Fruit fly (Drosophila melanogaster) whole organism, adult: ENCODE data around the gene Hakai.

Source experiments
- CG11617 ChIP-seq: fragments of 200-800 bp; sonication (Bioruptor generic); optimal IDR thresholded peaks from 2 replicates; lab custom pipeline; 2017; ENCODE audit warnings: mild to moderate bottlenecking, missing biosample characterization, missing genetic modification reagents, missing genetic modification characterization
- CG12768 ChIP-seq: fragments of 200-800 bp; sonication (Bioruptor generic); optimal IDR thresholded peaks from 2 replicates; lab custom pipeline; 2017; ENCODE audit warnings: missing biosample characterization, missing genetic modification characterization, mild to moderate bottlenecking, moderate library complexity, missing genetic modification reagents
- CG14711 ChIP-seq: fragments of 200-800 bp; sonication (Bioruptor generic); optimal IDR thresholded peaks from 2 replicates; lab custom pipeline; 2018; ENCODE audit warnings: missing biosample characterization, mild to moderate bottlenecking, missing genetic modification characterization, moderate library complexity
- CG1620 ChIP-seq: fragments of 200-800 bp; sonication (Bioruptor generic); optimal IDR thresholded peaks from 2 replicates; lab custom pipeline; 2016; ENCODE audit warnings: missing biosample characterization, missing genetic modification characterization
- CG33017 ChIP-seq: fragments of 200-800 bp; sonication (Bioruptor generic); optimal IDR thresholded peaks from 2 replicates; lab custom pipeline; 2018; ENCODE audit warnings: missing biosample characterization, mild to moderate bottlenecking, missing genetic modification characterization, moderate library complexity
- CG5204 ChIP-seq: fragments of 200-800 bp; sonication (Bioruptor generic); optimal IDR thresholded peaks from 2 replicates; lab custom pipeline; 2016; ENCODE audit warnings: missing biosample characterization, missing genetic modification characterization
- CG7045 ChIP-seq: fragments of 200-800 bp; sonication (Bioruptor generic); optimal IDR thresholded peaks from 2 replicates; lab custom pipeline; 2017; ENCODE audit warnings: missing biosample characterization, mild to moderate bottlenecking, missing genetic modification characterization
- CG7101 ChIP-seq: fragments of 200-800 bp; sonication (Bioruptor generic); optimal IDR thresholded peaks from 2 replicates; lab custom pipeline; 2018; ENCODE audit warnings: missing biosample characterization, mild to moderate bottlenecking, missing genetic modification characterization, moderate library complexity
- Clk ChIP-seq: fragments of 200-800 bp; sonication (Bioruptor generic); optimal IDR thresholded peaks from 2 replicates; lab custom pipeline; 2017; ENCODE audit warnings: missing biosample characterization, missing genetic modification characterization
- Crg-1 ChIP-seq: fragments of 200-800 bp; sonication (Bioruptor generic); optimal IDR thresholded peaks from 2 replicates; lab custom pipeline; 2016; ENCODE audit warnings: missing biosample characterization, missing genetic modification characterization
- Hr96 ChIP-seq: fragments of 200-800 bp; sonication (Bioruptor generic); optimal IDR thresholded peaks from 2 replicates; lab custom pipeline; 2016; ENCODE audit warnings: missing biosample characterization, missing genetic modification characterization
- Mnt ChIP-seq: fragments of 200-800 bp; sonication (Bioruptor generic); optimal IDR thresholded peaks from 2 replicates; lab custom pipeline; 2016; ENCODE audit warnings: missing biosample characterization, mild to moderate bottlenecking, missing genetic modification characterization
- bab1 ChIP-seq: fragments of 200-800 bp; sonication (Bioruptor generic); optimal IDR thresholded peaks from 3 replicates; lab custom pipeline; 2019; ENCODE audit warnings: missing biosample characterization, mild to moderate bottlenecking, missing genetic modification characterization, moderate library complexity
- cic ChIP-seq: fragments of 200-800 bp; sonication (Bioruptor generic); optimal IDR thresholded peaks from 2 replicates; lab custom pipeline; 2017; ENCODE audit warnings: missing biosample characterization, mild to moderate bottlenecking, missing genetic modification characterization, moderate library complexity
- cnc ChIP-seq, 2 experiments: fragments of >200 bp; optimal IDR thresholded peaks; 2 replicates each; lab custom pipeline; 2017
- kay ChIP-seq: fragments of 200-800 bp; sonication (Bioruptor generic); peaks from one replicate; lab custom pipeline; 2016; ENCODE audit warnings: missing biosample characterization, missing genetic modification characterization, borderline replicate concordance
- ovo ChIP-seq: fragments of 200-800 bp; sonication (Bioruptor generic); optimal IDR thresholded peaks from 2 replicates; lab custom pipeline; 2016; ENCODE audit warnings: missing biosample characterization, missing genetic modification characterization
- pad ChIP-seq: fragments of 200-800 bp; sonication (Bioruptor generic); optimal IDR thresholded peaks from 3 replicates; lab custom pipeline; 2017; ENCODE audit warnings: missing biosample characterization, missing genetic modification characterization, mild to moderate bottlenecking, moderate library complexity, missing genetic modification reagents
- tj ChIP-seq: fragments of 200-800 bp; sonication (Bioruptor generic); optimal IDR thresholded peaks from 3 replicates; lab custom pipeline; 2017; ENCODE audit warnings: missing biosample characterization, mild to moderate bottlenecking, missing genetic modification characterization, moderate library complexity
- toe ChIP-seq: fragments of 200-800 bp; sonication (Bioruptor generic); optimal IDR thresholded peaks from 2 replicates; lab custom pipeline; 2016; ENCODE audit warnings: missing biosample characterization, missing genetic modification characterization

Gene Hakai

DNA sequence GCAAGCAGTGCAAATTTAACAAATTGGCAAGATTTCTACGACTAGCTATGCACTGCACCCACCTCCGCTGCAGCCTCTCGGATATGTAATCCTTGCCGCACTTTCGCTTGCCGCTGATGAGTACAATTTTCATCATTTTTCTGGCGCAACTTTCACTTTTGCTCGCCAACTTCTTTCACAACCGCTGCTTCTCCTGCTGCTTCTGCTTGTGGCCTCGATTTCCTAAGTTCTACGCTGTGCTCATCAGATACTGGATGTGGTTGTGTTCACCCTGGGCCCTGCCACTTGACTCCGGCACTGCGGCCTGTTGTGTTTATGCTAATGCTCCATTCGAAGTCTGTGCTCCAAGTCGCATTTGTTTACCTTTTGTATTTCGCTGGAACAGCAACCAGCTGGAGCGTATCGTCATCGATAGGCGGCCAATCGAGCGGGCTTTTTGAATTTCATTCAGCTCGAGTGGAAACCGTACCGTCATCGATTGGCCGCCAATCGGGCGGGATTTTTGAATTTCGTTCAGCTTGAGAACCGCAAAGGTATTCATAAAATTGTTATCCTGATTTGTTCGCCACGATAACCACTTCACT, 2.2 kb downstream of the Hakai start, which contains the start of gene Pmvk:
Gene Pmvk, minus strand, starts transcription at position 357 of the 584 bp plus-strand sequence.
- TF ChIP-seq bab1 (GFP tag; lab: Kevin White, UChicago) (peak; percentile 28), cic (GFP tag; lab: Kevin White, UChicago) (no peak), ovo (no peak), tj (GFP tag; lab: Kevin White, UChicago) (peak; percentile 48)

DNA sequence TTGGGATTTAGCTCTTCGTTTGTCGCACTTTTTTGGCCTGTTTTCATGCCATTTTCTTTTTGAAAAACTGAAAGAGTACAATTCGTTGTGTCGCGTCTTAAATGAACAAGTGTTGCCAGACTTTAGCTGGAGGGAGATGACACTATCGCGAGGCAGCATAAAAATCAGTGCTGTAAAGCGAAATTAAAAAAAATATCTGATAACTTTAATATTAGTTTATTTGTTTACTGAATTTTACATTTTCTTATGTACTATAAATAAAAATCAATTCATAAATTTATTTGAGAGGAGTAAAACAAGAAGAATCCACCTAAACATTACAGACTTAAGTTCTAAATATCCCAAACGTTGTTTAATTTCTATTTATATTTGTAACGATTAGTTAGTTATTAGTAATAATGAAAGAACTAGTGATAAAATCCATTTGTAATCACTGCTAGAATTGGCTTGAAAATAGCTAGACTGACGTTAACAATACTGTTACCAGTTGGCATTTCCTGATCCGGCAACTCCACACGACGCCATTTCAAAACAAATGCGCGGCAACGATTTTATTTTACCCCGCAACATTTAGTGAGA, 5.0 kb downstream of the Hakai start, which contains the start of the genes spi and msb1l:
Gene spi, minus strand, starts transcription at position 129 of the 579 bp plus-strand sequence.
Gene msb1l, plus strand, starts transcription at position 515 of the 579 bp plus-strand sequence.
- peak; percentile 37 for TF ChIP-seq CG1620 (GFP tag; lab: Kevin White, UChicago)
- peak; percentile 60 for TF ChIP-seq toe (GFP tag; lab: Kevin White, UChicago)
- TF ChIP-seq Clk (GFP tag; lab: Kevin White, UChicago): peak; percentile 31
- TF ChIP-seq Mnt (GFP tag; lab: Kevin White, UChicago): no peak
- TF ChIP-seq CG7045 (GFP tag; lab: Kevin White, UChicago): peak; percentile 29
- peak; percentile 61 for TF ChIP-seq CG14711
- TF ChIP-seq tj (GFP tag; lab: Kevin White, UChicago): no peak
- TF ChIP-seq CG12768 (GFP tag; lab: Kevin White, UChicago): peak; percentile 13
- TF ChIP-seq ovo: peak; percentile 43
- peak; percentile 45 for TF ChIP-seq Crg-1
- no peak for TF ChIP-seq cic (GFP tag; lab: Kevin White, UChicago)
- TF ChIP-seq CG33017: no peak
- TF ChIP-seq bab1 (GFP tag; lab: Kevin White, UChicago): peak; percentile 33
- peak; percentile 33 for TF ChIP-seq pad (GFP tag; lab: Kevin White, UChicago)
- TF ChIP-seq CG5204: no peak
- no peak for TF ChIP-seq kay (GFP tag; lab: Kevin White, UChicago)
- TF ChIP-seq CG7101 (tag; lab: Kevin White, UChicago): peak; percentile 79
- peak; percentile 45 for TF ChIP-seq Hr96 (GFP tag; lab: Kevin White, UChicago)
- peak; percentile 47 for TF ChIP-seq CG11617 (GFP tag; lab: Kevin White, UChicago)
- TF ChIP-seq cnc (optimal IDR thresholded peaks at IDR 0.05; lab: Kevin White, UChicago): no peak

- TF ChIP-seq CG11617 (GFP tag; lab: Kevin White, UChicago): peak; percentile 5
- no peak for TF ChIP-seq Clk (GFP tag; lab: Kevin White, UChicago)
- TF ChIP-seq CG33017: peak; percentile 31
- no peak for TF ChIP-seq pad (GFP tag; lab: Kevin White, UChicago)
- no peak for TF ChIP-seq ovo
- peak; percentile 11 for TF ChIP-seq toe (GFP tag; lab: Kevin White, UChicago)
- no peak for TF ChIP-seq CG7101 (tag; lab: Kevin White, UChicago)
- no peak for TF ChIP-seq bab1 (GFP tag; lab: Kevin White, UChicago)
- TF ChIP-seq CG12768 (GFP tag; lab: Kevin White, UChicago): no peak
- TF ChIP-seq Hr96 (GFP tag; lab: Kevin White, UChicago): peak; percentile 47
- TF ChIP-seq cnc (optimal IDR thresholded peaks at IDR 0.05; lab: Kevin White, UChicago): no peak
- TF ChIP-seq Mnt (GFP tag; lab: Kevin White, UChicago): peak; percentile 60
- TF ChIP-seq cic (GFP tag; lab: Kevin White, UChicago): peak; percentile 100
- peak; percentile 40 for TF ChIP-seq Crg-1
- TF ChIP-seq CG1620 (GFP tag; lab: Kevin White, UChicago): no peak
- no peak for TF ChIP-seq CG7045 (GFP tag; lab: Kevin White, UChicago)
- TF ChIP-seq CG14711: no peak
- TF ChIP-seq kay (GFP tag; lab: Kevin White, UChicago): no peak
- no peak for TF ChIP-seq CG5204
- peak; percentile 31 for TF ChIP-seq tj (GFP tag; lab: Kevin White, UChicago)
Observed at dm6 chr2L:19576299-19576971, 5.8 kb downstream of the Hakai start.

dm6 chr2L:19575626-19576298, 6.5 kb downstream of the Hakai start:
- TF ChIP-seq tj (GFP tag; lab: Kevin White, UChicago) (peak; percentile 79), CG1620 (GFP tag; lab: Kevin White, UChicago) (peak; percentile 22), CG11617 (GFP tag; lab: Kevin White, UChicago) (peak; percentile 66), toe (GFP tag; lab: Kevin White, UChicago) (peak; percentile 68), CG5204 (peak; percentile 69), cnc (optimal IDR thresholded peaks at IDR 0.05; lab: Kevin White, UChicago) (no peak), CG14711 (peak; percentile 73), CG7045 (GFP tag; lab: Kevin White, UChicago) (peak; percentile 83), Crg-1 (no peak), pad (GFP tag; lab: Kevin White, UChicago) (no peak), ovo (peak; percentile 83), CG7101 (tag; lab: Kevin White, UChicago) (peak; percentile 73), Clk (GFP tag; lab: Kevin White, UChicago) (peak; percentile 40), CG12768 (GFP tag; lab: Kevin White, UChicago) (peak; percentile 75), kay (GFP tag; lab: Kevin White, UChicago) (no peak), Mnt (GFP tag; lab: Kevin White, UChicago) (peak; percentile 43), bab1 (GFP tag; lab: Kevin White, UChicago) (peak; percentile 28), Hr96 (GFP tag; lab: Kevin White, UChicago) (peak; percentile 72), cic (GFP tag; lab: Kevin White, UChicago) (no peak), CG33017 (peak; percentile 61)
